Worm (Caenorhabditis elegans) whole organism, L3 larva: ENCODE results near the gene madf-3.

Experiments
- nhr-77 ChIP-seq: fragments of 150-350 bp; optimal IDR thresholded peaks from 2 replicates; lab custom pipeline; 2014; ENCODE audit warnings: missing biosample characterization, missing genetic modification characterization
- skn-1 ChIP-seq: fragments of 150-350 bp; optimal IDR thresholded peaks from 2 replicates; lab custom pipeline; 2014; ENCODE audit warnings: missing biosample characterization, missing genetic modification characterization
- unc-39 ChIP-seq: sonication (generic microtip); optimal IDR thresholded peaks from 4 replicates; lab custom pipeline; 2017; ENCODE audit warnings: missing biosample characterization, missing genetic modification characterization

ce11 chrII:4297259-4297658, 37.3 kb upstream of the madf-3 start:
- no peak for TF ChIP-seq nhr-77 (tag; lab: Kevin White, UChicago)
- no peak for TF ChIP-seq unc-39 (tag; lab: Kevin White, UChicago)
- no peak for TF ChIP-seq skn-1
